Worm (Caenorhabditis elegans): Measurements from ENCODE around the gene str-188.

DNA sequence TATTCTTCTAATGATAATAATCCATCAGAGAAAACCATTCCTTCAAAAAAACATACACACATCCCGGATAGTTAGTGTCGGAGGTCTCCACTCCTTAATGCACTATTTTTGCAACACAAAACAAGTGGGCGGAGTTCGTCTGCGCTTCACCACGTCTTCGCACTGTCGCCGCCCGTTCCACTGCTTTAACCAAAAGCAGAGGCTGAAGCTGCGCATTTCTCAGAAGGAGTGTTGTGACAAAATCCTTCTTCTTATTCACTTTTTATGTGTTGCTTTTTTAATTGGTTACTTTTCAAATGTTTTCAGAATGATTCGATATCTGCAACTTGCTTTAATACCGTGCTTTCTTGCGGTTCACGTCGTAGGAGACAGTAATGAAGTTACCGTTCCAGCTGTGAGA lies 28.4 kb downstream of the str-188 start, which contains the start of gene F58E6.13:
- TF ChIP-seq lin-38 (GFP tag; IDR thresholded peaks at IDR 0.05): no peak
- TF ChIP-seq hmg-1.1 (GFP tag; IDR thresholded peaks at IDR 0.05): no peak
- no peak for TF ChIP-seq ztf-11 (tag; optimal IDR thresholded peaks at IDR 0.05)
- TF ChIP-seq pqm-1 (tag; optimal IDR thresholded peaks at IDR 0.05): no peak
- no peak for TF ChIP-seq lsy-2 (tag; optimal IDR thresholded peaks at IDR 0.05)
- TF ChIP-seq ceh-82 (tag; optimal IDR thresholded peaks at IDR 0.05): no peak
- TF ChIP-seq fos-1 (tag; optimal IDR thresholded peaks at IDR 0.05): no peak
- TF ChIP-seq skn-1 (tag; optimal IDR thresholded peaks at IDR 0.05): no peak
- TF ChIP-seq F37D6.2 (tag; optimal IDR thresholded peaks at IDR 0.05): no peak
- no peak for TF ChIP-seq madf-9 (GFP tag; conservative IDR thresholded peaks at IDR 0.05)

Data from whole organism, L4 larva.